Worm (Caenorhabditis elegans): ENCODE measurements around the gene C44B7.7.
A peak's percentile ranks its signal among the peaks of the same experiment; 100 is the strongest.

The C44B7.7 gene

DNA sequence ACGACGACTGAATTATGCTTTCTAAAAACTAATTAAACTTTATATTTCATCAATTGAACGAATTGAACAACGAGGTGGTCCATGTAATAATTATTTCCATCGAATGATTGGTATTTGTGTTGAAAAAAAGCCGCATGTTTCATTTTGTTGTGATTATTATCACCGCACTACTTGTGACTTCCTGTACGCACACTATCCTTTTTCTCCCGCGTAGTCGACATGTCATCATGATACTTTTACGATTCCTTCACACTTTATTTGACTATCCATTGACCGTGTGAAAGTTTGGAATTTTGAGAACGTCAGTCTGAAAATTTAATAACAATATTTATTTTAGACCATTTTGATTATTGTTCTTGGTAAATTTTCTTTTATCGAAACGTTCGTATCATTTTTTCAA lies 47.6 kb upstream of the C44B7.7 start, which contains the start of gene F22D3.4:
Gene F22D3.4 (minus strand): TSS at position 1 of the 400 bp plus-strand sequence.
- TF ChIP-seq lim-7 (GFP tag; IDR thresholded peaks at IDR 0.05): no peak
- TF ChIP-seq dmd-6 (GFP tag; IDR thresholded peaks at IDR 0.05): peak; percentile 34
- no peak for TF ChIP-seq lin-38 (GFP tag; IDR thresholded peaks at IDR 0.05)
- TF ChIP-seq mdt-29 (GFP tag; IDR thresholded peaks at IDR 0.05): no peak
- TF ChIP-seq zip-11 (GFP tag; IDR thresholded peaks at IDR 0.05): no peak
- no peak for TF ChIP-seq zip-2 (tag; optimal IDR thresholded peaks at IDR 0.05)
- no peak for TF ChIP-seq spr-1 (tag; optimal IDR thresholded peaks at IDR 0.05)
- no peak for TF ChIP-seq nhr-76 (tag; optimal IDR thresholded peaks at IDR 0.05)
- TF ChIP-seq php-3 (GFP tag; IDR thresholded peaks at IDR 0.05): 0 out of 2 replicates have a peak, but pooled peaks have one; percentile 12
- 0 out of 2 replicates have a peak, but pooled peaks have one; percentile 35 for TF ChIP-seq lin-1 (GFP tag; IDR thresholded peaks at IDR 0.05)
- peak; percentile 68 for TF ChIP-seq hlh-30 (tag; optimal IDR thresholded peaks at IDR 0.05; ENCODE audit: insufficient read depth)
- TF ChIP-seq lin-29 (GFP tag; IDR thresholded peaks at IDR 0.05): no peak
- no peak for TF ChIP-seq ces-1 (GFP tag; optimal IDR thresholded peaks at IDR 0.05)
- no peak for TF ChIP-seq ZK546.5 (tag; optimal IDR thresholded peaks at IDR 0.05)
- TF ChIP-seq unc-130 (GFP tag; optimal IDR thresholded peaks at IDR 0.05): no peak
- TF ChIP-seq pqm-1 (tag; optimal IDR thresholded peaks at IDR 0.05): peak; percentile 44
- no peak for TF ChIP-seq mdl-1 (tag; optimal IDR thresholded peaks at IDR 0.05)
- no peak for TF ChIP-seq R02D3.7 (tag; optimal IDR thresholded peaks at IDR 0.05)
- TF ChIP-seq fos-1 (tag; optimal IDR thresholded peaks at IDR 0.05): no peak
- peak in 1 of 2 experiments; percentile 56 for TF ChIP-seq unc-62 (GFP tag; optimal IDR thresholded peaks at IDR 0.05 in 1 of 2)
- TF ChIP-seq unc-62 (tag; optimal IDR thresholded peaks at IDR 0.05): no peak
- no peak for TF ChIP-seq duxl-1 (tag; optimal IDR thresholded peaks at IDR 0.05; ENCODE audit: poor library complexity)
- TF ChIP-seq rbr-2 (tag; optimal IDR thresholded peaks at IDR 0.05): no peak
- TF ChIP-seq ztf-11 (tag; optimal IDR thresholded peaks at IDR 0.05): no peak
- no peak for TF ChIP-seq ceh-32 (tag; optimal IDR thresholded peaks at IDR 0.05; ENCODE audit: poor library complexity)
- no peak for TF ChIP-seq gei-8 (GFP tag; optimal IDR thresholded peaks at IDR 0.05)
- no peak for TF ChIP-seq mep-1 (tag; optimal IDR thresholded peaks at IDR 0.05)
- no peak for TF ChIP-seq lin-15B (tag; optimal IDR thresholded peaks at IDR 0.05)
- no peak for TF ChIP-seq ceh-44 (GFP tag; IDR thresholded peaks at IDR 0.05)
- no peak for TF ChIP-seq nhr-6 (tag; optimal IDR thresholded peaks at IDR 0.05)
- TF ChIP-seq hmg-1.1 (GFP tag; IDR thresholded peaks at IDR 0.05): no peak
- no peak for TF ChIP-seq saeg-2 (GFP tag; IDR thresholded peaks at IDR 0.05)
- no peak for TF ChIP-seq egl-27 (tag; optimal IDR thresholded peaks at IDR 0.05)
- no peak for TF ChIP-seq D1046.2 (GFP tag; IDR thresholded peaks at IDR 0.05)
- no peak for TF ChIP-seq daf-12 (tag; optimal IDR thresholded peaks at IDR 0.05)
- no peak for TF ChIP-seq ama-1 (optimal IDR thresholded peaks at IDR 0.05)
- TF ChIP-seq dve-1 (tag; optimal IDR thresholded peaks at IDR 0.05; ENCODE audit: insufficient read depth): no peak
- peak; percentile 0 for TF ChIP-seq nhr-77 (tag; optimal IDR thresholded peaks at IDR 0.05)
- TF ChIP-seq mxl-2 (GFP tag; conservative IDR thresholded peaks at IDR 0.05): no peak
- peak; percentile 72 for TF ChIP-seq nhr-28 (tag; optimal IDR thresholded peaks at IDR 0.05)
- no peak for TF ChIP-seq ceh-82 (tag; optimal IDR thresholded peaks at IDR 0.05)
- no peak for TF ChIP-seq ZK337.2 (GFP tag; IDR thresholded peaks at IDR 0.05)
- TF ChIP-seq zfp-3 (GFP tag; conservative IDR thresholded peaks at IDR 0.05): no peak
- TF ChIP-seq hlh-11 (tag; optimal IDR thresholded peaks at IDR 0.05): peak; percentile 17
- no peak for TF ChIP-seq ceh-62 (tag; optimal IDR thresholded peaks at IDR 0.05)
- no peak for TF ChIP-seq daf-16 (GFP tag; optimal IDR thresholded peaks at IDR 0.05)
- TF ChIP-seq daf-16 (tag; optimal IDR thresholded peaks at IDR 0.05): peak; percentile 11
- TF ChIP-seq madf-9 (GFP tag; conservative IDR thresholded peaks at IDR 0.05): no peak
- TF ChIP-seq mxl-3 (GFP tag; optimal IDR thresholded peaks at IDR 0.05): no peak
- TF ChIP-seq vab-7 (GFP tag; IDR thresholded peaks at IDR 0.05): no peak
- no peak for TF ChIP-seq set-16 (GFP tag; IDR thresholded peaks at IDR 0.05)
- TF ChIP-seq spr-3 (GFP tag; optimal IDR thresholded peaks at IDR 0.05): no peak
- no peak for TF ChIP-seq T20F7.1 (GFP tag; optimal IDR thresholded peaks at IDR 0.05)
